Worm (Caenorhabditis elegans) whole organism, young adult: ENCODE measurements around the gene nekl-4.

Experiments
- B0019.2 ChIP-seq: fragments of 200-800 bp; sonication (Bioruptor generic); conservative IDR thresholded peaks from 2 replicates; pipeline ENCODE4 v1.3.6; 2022; ENCODE audit warnings: missing genetic modification reagents, missing genetic modification characterization, missing compliant biosample characterization
- B0035.1 ChIP-seq: sonication (generic microtip); optimal IDR thresholded peaks from 2 replicates; lab custom pipeline; 2016; ENCODE audit warnings: missing genetic modification characterization, mild to moderate bottlenecking, missing compliant biosample characterization, missing genotype, missing genetic modification reagents
- B0261.1 ChIP-seq: sonication (generic microtip); optimal IDR thresholded peaks from 2 replicates; lab custom pipeline; 2016; ENCODE audit warnings: mild to moderate bottlenecking, missing genetic modification characterization, moderate library complexity, missing compliant biosample characterization
- B0336.3 ChIP-seq: fragments of 200-800 bp; sonication (Bioruptor generic); IDR thresholded peaks from 2 replicates; pipeline ENCODE4 v1.3.6; 2022; ENCODE audit warnings: missing genetic modification characterization, missing compliant biosample characterization
- D2030.7 ChIP-seq: fragments of 200-800 bp; sonication (Bioruptor generic); IDR thresholded peaks from 2 replicates; pipeline ENCODE4 v1.3.6; 2022; ENCODE audit warnings: missing genetic modification reagents, missing genetic modification characterization, missing compliant biosample characterization
- F37B4.10 ChIP-seq: fragments of 200-800 bp; sonication (Bioruptor generic); IDR thresholded peaks from 2 replicates; pipeline ENCODE4 v1.3.6; 2022; ENCODE audit warnings: missing genetic modification characterization, missing compliant biosample characterization
- F57C9.4 ChIP-seq: sonication (generic microtip); optimal IDR thresholded peaks from 2 replicates; lab custom pipeline; 2017; ENCODE audit warnings: mild to moderate bottlenecking, missing genetic modification characterization, missing compliant biosample characterization
- T07F8.4 ChIP-seq: sonication (generic microtip); optimal IDR thresholded peaks from 2 replicates; lab custom pipeline; 2016; ENCODE audit warnings: mild to moderate bottlenecking, missing genetic modification characterization, moderate library complexity, missing compliant biosample characterization
- Y56A3A.18 ChIP-seq: fragments of 200-800 bp; sonication (Bioruptor generic); IDR thresholded peaks from 2 replicates; pipeline ENCODE4 v1.3.6; 2022; ENCODE audit warnings: missing genetic modification reagents, missing genetic modification characterization, missing compliant biosample characterization
- Y95B8A.8 ChIP-seq: fragments of 200-800 bp; sonication (Bioruptor generic); IDR thresholded peaks from 2 replicates; pipeline ENCODE4 v1.3.6; 2022; ENCODE audit warnings: missing genetic modification reagents, missing genetic modification characterization, missing compliant biosample characterization
- akir-1 ChIP-seq: fragments of 200-800 bp; sonication (Bioruptor generic); optimal IDR thresholded peaks from 2 replicates; lab custom pipeline; 2018; ENCODE audit warnings: mild to moderate bottlenecking, missing genetic modification characterization, moderate library complexity, missing compliant biosample characterization
- ama-1 ChIP-seq, 3 experiments: fragments of 150-350 bp in 1 of 3; sonication (generic microtip) in 2 of 3; optimal IDR thresholded peaks; 2 replicates each; lab custom pipeline; 2014 to 2018; ENCODE audit warnings: missing biosample characterization in 2 of 3, missing genetic modification characterization in 2 of 3, missing genetic modification reagents in 2 of 3
- aptf-3 ChIP-seq: fragments of 200-800 bp; sonication (Bioruptor generic); IDR thresholded peaks from 2 replicates; pipeline ENCODE4 v1.3.6; 2022; ENCODE audit warnings: missing genetic modification characterization, missing compliant biosample characterization
- atf-7 ChIP-seq: sonication (generic microtip); optimal IDR thresholded peaks from 2 replicates; lab custom pipeline; 2017; ENCODE audit warnings: mild to moderate bottlenecking, missing genetic modification characterization, missing compliant biosample characterization
- attf-3 ChIP-seq: fragments of 200-800 bp; sonication (Bioruptor generic); conservative IDR thresholded peaks from 2 replicates; pipeline ENCODE4 v1.3.6; 2022; ENCODE audit warnings: missing genetic modification reagents, missing genetic modification characterization, missing compliant biosample characterization
- bed-2 ChIP-seq: fragments of 200-800 bp; sonication (Bioruptor generic); IDR thresholded peaks from 2 replicates; pipeline ENCODE4 v1.3.6; 2022; ENCODE audit warnings: missing genetic modification reagents, missing genetic modification characterization, missing compliant biosample characterization
- cebp-1 ChIP-seq, 2 experiments: fragments of 200-800 bp in 1 of 2; sonication (Bioruptor generic) in 1 of 2; sonication (generic microtip) in 1 of 2; IDR thresholded peaks in 1 of 2; optimal IDR thresholded peaks in 1 of 2; 2 replicates each; pipeline versions ENCODE4 v1.3.6 to Lab custom; 2017 to 2022; ENCODE audit warnings: missing compliant biosample characterization in 2 of 2, missing genetic modification characterization in 2 of 2, mild to moderate bottlenecking in 1 of 2, missing genetic modification reagents in 1 of 2, moderate library complexity in 1 of 2
- ceh-100 ChIP-seq: fragments of 200-800 bp; sonication (Bioruptor generic); IDR thresholded peaks from 2 replicates; pipeline ENCODE4 v1.3.6; 2022; ENCODE audit warnings: missing genetic modification reagents, missing genetic modification characterization, missing compliant biosample characterization
- ceh-58 ChIP-seq: fragments of 200-800 bp; sonication (Bioruptor generic); IDR thresholded peaks from 2 replicates; pipeline ENCODE4 v1.3.6; 2022; ENCODE audit warnings: missing genetic modification characterization, missing compliant biosample characterization
- ceh-79 ChIP-seq: sonication (generic microtip); optimal IDR thresholded peaks from 2 replicates; lab custom pipeline; 2017; ENCODE audit warnings: mild to moderate bottlenecking, missing genetic modification characterization, missing compliant biosample characterization
- dpl-1 ChIP-seq: fragments of 150-350 bp; optimal IDR thresholded peaks from 2 replicates; lab custom pipeline; 2014; ENCODE audit warnings: missing biosample characterization, missing genetic modification reagents, missing genetic modification characterization
- egl-18 ChIP-seq: fragments of 200-800 bp; sonication (Bioruptor generic); IDR thresholded peaks from 2 replicates; pipeline ENCODE4 v1.3.6; 2022; ENCODE audit warnings: missing genetic modification reagents, missing genetic modification characterization, missing compliant biosample characterization
- hlh-26 ChIP-seq: fragments of 200-800 bp; sonication (Bioruptor generic); conservative IDR thresholded peaks from 2 replicates; pipeline ENCODE4 v1.3.6; 2022; ENCODE audit warnings: missing genetic modification reagents, missing genetic modification characterization, missing compliant biosample characterization
- hrde-1 ChIP-seq: sonication (generic microtip); optimal IDR thresholded peaks from 2 replicates; lab custom pipeline; 2016; ENCODE audit warnings: missing genetic modification characterization, mild to moderate bottlenecking, missing compliant biosample characterization, moderate library complexity, missing genotype, missing genetic modification reagents, borderline replicate concordance
- lin-35 ChIP-seq, 3 experiments: fragments of 150-350 bp in 2 of 3; sonication (generic microtip) in 1 of 3; optimal IDR thresholded peaks; 2 replicates each; lab custom pipeline; 2014 to 2018; ENCODE audit warnings: missing biosample characterization in 3 of 3, missing genetic modification characterization in 3 of 3, missing genetic modification reagents in 3 of 3
- lin-40 ChIP-seq: sonication (generic microtip); optimal IDR thresholded peaks from 2 replicates; lab custom pipeline; 2016; ENCODE audit warnings: missing genetic modification characterization, mild to moderate bottlenecking, missing compliant biosample characterization, missing genotype, missing genetic modification reagents
- lin-54 ChIP-seq: fragments of 200-800 bp; sonication (Bioruptor generic); optimal IDR thresholded peaks from 2 replicates; lab custom pipeline; 2018; ENCODE audit warnings: mild to moderate bottlenecking, missing genetic modification characterization, missing compliant biosample characterization
- lsl-1 ChIP-seq: fragments of 200-800 bp; sonication (Bioruptor generic); optimal IDR thresholded peaks from 2 replicates; lab custom pipeline; 2018; ENCODE audit warnings: mild to moderate bottlenecking, missing genetic modification characterization, moderate library complexity, missing compliant biosample characterization
- madf-3 ChIP-seq: fragments of 200-800 bp; sonication (Bioruptor generic); IDR thresholded peaks from 2 replicates; pipeline ENCODE4 v1.3.6; 2022; ENCODE audit warnings: missing genetic modification reagents, missing genetic modification characterization, missing compliant biosample characterization
- mel-28 ChIP-seq: sonication (generic microtip); optimal IDR thresholded peaks from 2 replicates; lab custom pipeline; 2016; ENCODE audit warnings: borderline replicate concordance, mild to moderate bottlenecking, missing genetic modification characterization, missing compliant biosample characterization
- mxl-1 ChIP-seq: sonication (generic microtip); optimal IDR thresholded peaks from 2 replicates; lab custom pipeline; 2016; ENCODE audit warnings: missing genetic modification characterization, missing compliant biosample characterization
- nfyb-1 ChIP-seq: fragments of 200-800 bp; sonication (Bioruptor generic); IDR thresholded peaks from 2 replicates; pipeline ENCODE4 v1.3.6; 2022; ENCODE audit warnings: missing genetic modification reagents, missing genetic modification characterization, missing compliant biosample characterization
- nhr-27 ChIP-seq: fragments of 200-800 bp; sonication (Bioruptor generic); optimal IDR thresholded peaks from 2 replicates; lab custom pipeline; 2018; ENCODE audit warnings: mild to moderate bottlenecking, missing genetic modification characterization, moderate library complexity, missing compliant biosample characterization
- pbrm-1 ChIP-seq: fragments of 200-800 bp; sonication (Bioruptor generic); IDR thresholded peaks from 2 replicates; pipeline ENCODE4 v1.3.6; 2022; ENCODE audit warnings: missing genetic modification reagents, missing genetic modification characterization, missing compliant biosample characterization
- repo-1 ChIP-seq: sonication (generic microtip); optimal IDR thresholded peaks from 2 replicates; lab custom pipeline; 2017; ENCODE audit warnings: mild to moderate bottlenecking, missing genetic modification characterization, missing compliant biosample characterization
- rpc-1 ChIP-seq, 2 experiments: fragments of 150-350 bp in 1 of 2; sonication (generic microtip) in 1 of 2; optimal IDR thresholded peaks; 2 replicates each; lab custom pipeline; 2014 to 2018; ENCODE audit warnings: missing biosample characterization in 1 of 2, missing genetic modification characterization in 1 of 2, missing genetic modification reagents in 1 of 2, missing genotype in 1 of 2
- sea-2 ChIP-seq: fragments of 200-800 bp; sonication (Bioruptor generic); IDR thresholded peaks from 2 replicates; pipeline ENCODE4 v1.3.6; 2022; ENCODE audit warnings: missing genetic modification characterization, missing compliant biosample characterization
- snpc-1.1 ChIP-seq: sonication (generic microtip); optimal IDR thresholded peaks from 2 replicates; lab custom pipeline; 2017; ENCODE audit warnings: missing genetic modification characterization, mild to moderate bottlenecking, missing compliant biosample characterization, antibody characterized with exemption, moderate library complexity, missing genotype, missing genetic modification reagents; ENCODE audit not compliant: insufficient read depth
- somi-1 ChIP-seq: fragments of 200-800 bp; sonication (Bioruptor generic); optimal IDR thresholded peaks from 2 replicates; lab custom pipeline; 2018; ENCODE audit warnings: mild to moderate bottlenecking, missing genetic modification characterization, missing compliant biosample characterization
- unc-130 ChIP-seq: sonication (generic microtip); optimal IDR thresholded peaks from 2 replicates; lab custom pipeline; 2016; ENCODE audit warnings: missing genetic modification reagents, missing genetic modification characterization, missing compliant biosample characterization
- xnd-1 ChIP-seq: sonication (generic microtip); optimal IDR thresholded peaks from 2 replicates; lab custom pipeline; 2016; ENCODE audit warnings: missing genotype, missing genetic modification reagents, missing genetic modification characterization, missing compliant biosample characterization
- zim-3 ChIP-seq: sonication (generic microtip); optimal IDR thresholded peaks from 2 replicates; lab custom pipeline; 2017; ENCODE audit warnings: mild to moderate bottlenecking, missing genetic modification characterization, moderate library complexity, missing compliant biosample characterization
- ztf-28 ChIP-seq: fragments of 200-800 bp; sonication (Bioruptor generic); IDR thresholded peaks from 2 replicates; pipeline ENCODE4 v1.3.6; 2022; ENCODE audit warnings: missing genetic modification reagents, missing genetic modification characterization, missing compliant biosample characterization

Gene nekl-4

DNA sequence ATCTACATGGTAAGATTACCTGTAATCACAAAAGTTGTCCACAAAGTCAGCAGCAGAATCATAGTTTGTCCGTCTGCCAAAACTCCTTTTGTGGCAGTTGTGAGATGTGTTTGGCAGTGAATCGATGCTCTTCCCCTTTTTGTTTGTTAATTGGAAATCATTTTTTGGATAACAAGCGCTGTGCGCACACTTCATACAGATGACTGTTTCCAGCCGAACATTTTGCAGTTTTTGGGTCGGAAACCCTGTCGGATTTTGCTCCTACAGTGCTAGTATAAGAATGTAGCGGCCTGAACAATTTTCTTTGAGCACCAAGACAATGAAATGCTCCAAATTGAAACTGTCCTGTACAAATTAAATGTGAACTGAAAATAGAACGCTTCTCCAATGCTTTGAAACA lies 8.7 kb downstream of the nekl-4 start, which contains the start of gene D1044.7:
TSS of gene D1044.7 (minus strand) at position 101 of the 400 bp plus-strand sequence.
- TF ChIP-seq akir-1 (GFP tag; lab: Kevin White, UChicago) (no peak), madf-3 (GFP tag; lab: Robert Waterston, UW) (peak; percentile 34; the same call in 1 of the 2 replicates), hlh-26 (no peak)

DNA sequence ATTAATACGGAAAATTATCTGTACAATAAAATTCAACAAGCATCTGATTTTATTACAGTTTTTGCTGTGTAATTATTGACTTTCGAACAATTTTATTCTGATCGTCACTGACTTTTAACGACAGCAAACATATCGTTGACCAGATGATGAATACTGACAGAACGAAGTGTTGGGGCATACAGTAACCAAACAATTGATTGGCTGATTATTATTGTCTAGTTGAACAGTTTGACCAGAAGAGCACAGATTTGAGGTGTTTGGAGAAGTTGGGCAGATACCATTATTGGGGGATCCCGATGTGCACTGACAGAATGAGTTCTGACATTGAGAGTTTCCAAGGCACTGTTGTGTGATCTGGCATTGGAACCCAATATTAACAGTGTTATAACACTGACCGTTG lies 10.4 kb downstream of the nekl-4 start:
- 0 out of 2 replicates have a peak, but pooled peaks have one; percentile 76 for TF ChIP-seq F37B4.10 (GFP tag; lab: Robert Waterston, UW)
- no peak for TF ChIP-seq somi-1 (GFP tag; lab: Kevin White, UChicago)
- TF ChIP-seq Y56A3A.18 (GFP tag; lab: Robert Waterston, UW) = no peak

DNA sequence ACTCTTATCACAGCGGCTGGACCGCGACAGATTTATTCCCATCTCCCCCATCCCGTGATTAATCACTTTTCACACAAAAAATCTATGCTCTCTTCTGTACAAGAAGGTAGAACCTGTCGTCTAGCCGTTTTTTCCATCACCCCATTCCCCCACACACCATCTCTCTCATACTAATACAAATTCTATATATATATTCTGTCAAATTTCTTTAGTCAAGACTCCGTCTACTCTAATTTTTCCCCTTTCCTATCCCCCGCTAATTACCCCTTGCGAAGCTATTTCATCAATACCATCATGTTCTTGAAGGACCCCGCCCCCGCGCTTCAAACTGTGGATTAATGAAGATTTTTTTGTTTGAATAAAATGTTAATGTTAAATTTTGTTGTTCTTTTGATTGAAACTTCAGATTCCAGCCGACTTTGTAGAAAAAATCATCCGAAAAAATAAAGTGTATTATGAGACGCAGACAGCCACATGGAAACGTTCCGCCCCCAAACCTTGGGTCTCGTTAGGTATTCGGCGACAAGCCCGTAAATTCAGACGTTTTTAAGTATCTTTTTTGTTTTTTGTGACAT lies 11.2 kb downstream of the nekl-4 start:
- peak; percentile 89 for TF ChIP-seq ama-1 (optimal IDR thresholded peaks at IDR 0.05; lab: Kevin White, UChicago)
- no peak for TF ChIP-seq ama-1 (GFP tag; optimal IDR thresholded peaks at IDR 0.05; lab: Kevin White, UChicago)
- TF ChIP-seq Y95B8A.8 (GFP tag; lab: Robert Waterston, UW) = 0 out of 2 replicates have a peak, but pooled peaks have one; percentile 36
- TF ChIP-seq nfyb-1 (GFP tag; lab: Robert Waterston, UW) = peak; percentile 73; the same call in 1 of the 2 replicates
- TF ChIP-seq rpc-1 (optimal IDR thresholded peaks at IDR 0.05; lab: Kevin White, UChicago) = no peak
- TF ChIP-seq rpc-1 (tag; optimal IDR thresholded peaks at IDR 0.05; lab: Kevin White, UChicago) = no peak
- no peak for TF ChIP-seq lin-40 (tag; lab: Kevin White, UChicago)
- no peak for TF ChIP-seq egl-18
- TF ChIP-seq sea-2 (GFP tag; lab: Robert Waterston, UW) = no peak
- TF ChIP-seq F57C9.4 (tag; lab: Kevin White, UChicago) = peak; percentile 52
- TF ChIP-seq repo-1 (tag; lab: Kevin White, UChicago) = peak; percentile 80
- TF ChIP-seq nhr-27 (tag; lab: Kevin White, UChicago) = no peak
- TF ChIP-seq lin-35 (GFP tag; optimal IDR thresholded peaks at IDR 0.05; lab: Kevin White, UChicago) = peak in 1 of 3 experiments; percentile 9
- no peak for TF ChIP-seq B0261.1
- TF ChIP-seq mel-28 (tag; lab: Kevin White, UChicago) = no peak
- peak; percentile 57; the same call in 1 of the 2 replicates for TF ChIP-seq pbrm-1 (GFP tag; lab: Robert Waterston, UW)
- no peak for TF ChIP-seq ceh-58 (GFP tag; lab: Robert Waterston, UW)
- no peak for TF ChIP-seq bed-2 (GFP tag; lab: Robert Waterston, UW)
- TF ChIP-seq hrde-1 (tag; lab: Kevin White, UChicago) = peak; percentile 29
- no peak for TF ChIP-seq mxl-1 (tag; lab: Kevin White, UChicago)
- TF ChIP-seq lsl-1 = no peak
- no peak for TF ChIP-seq snpc-1.1
- no peak for TF ChIP-seq D2030.7 (GFP tag; lab: Robert Waterston, UW)
- TF ChIP-seq ceh-100 (GFP tag; lab: Robert Waterston, UW) = no peak
- peak; percentile 40 for TF ChIP-seq zim-3 (tag; lab: Kevin White, UChicago)
- peak; percentile 75 for TF ChIP-seq B0336.3
- TF ChIP-seq B0019.2 = no peak
- no peak for TF ChIP-seq T07F8.4 (tag; lab: Kevin White, UChicago)
- TF ChIP-seq B0035.1 (tag; lab: Kevin White, UChicago) = no peak
- no peak for TF ChIP-seq ztf-28 (GFP tag; lab: Robert Waterston, UW)
- TF ChIP-seq aptf-3 = no peak
- TF ChIP-seq dpl-1 = no peak
- TF ChIP-seq unc-130 (GFP tag; lab: Kevin White, UChicago) = no peak
- TF ChIP-seq ceh-79 = peak; percentile 81
- TF ChIP-seq attf-3 (GFP tag; lab: Robert Waterston, UW) = no peak
- no peak for TF ChIP-seq cebp-1 (GFP tag; IDR thresholded peaks at IDR 0.05; lab: Robert Waterston, UW)
- no peak for TF ChIP-seq cebp-1 (tag; optimal IDR thresholded peaks at IDR 0.05; lab: Kevin White, UChicago)
- peak; percentile 37 for TF ChIP-seq lin-54 (GFP tag; lab: Kevin White, UChicago)
- TF ChIP-seq atf-7 (tag; lab: Kevin White, UChicago) = peak; percentile 67
- no peak for TF ChIP-seq xnd-1 (tag; lab: Kevin White, UChicago)
